Worm (Caenorhabditis elegans) whole organism, L3 larva: ENCODE measurements around the gene F01F1.14.

Experiments used
- elt-3 ChIP-seq, 3 experiments: fragments of 150-350 bp in 1 of 3; sonication (generic microtip) in 2 of 3; optimal IDR thresholded peaks; 2 replicates in 2 of 3; 4 replicates in 1 of 3; lab custom pipeline; 2014 to 2017; ENCODE audit warnings: missing biosample characterization in 3 of 3, missing genetic modification characterization in 3 of 3
- fkh-10 ChIP-seq: sonication (generic microtip); optimal IDR thresholded peaks from 2 replicates; lab custom pipeline; 2017; ENCODE audit warnings: missing biosample characterization, missing genetic modification reagents, missing genetic modification characterization
- fkh-2 ChIP-seq: fragments of 150-350 bp; optimal IDR thresholded peaks from 2 replicates; lab custom pipeline; 2014; ENCODE audit warnings: missing biosample characterization, missing genetic modification reagents, missing genetic modification characterization
- hmg-11 ChIP-seq: sonication (generic microtip); optimal IDR thresholded peaks from 2 replicates; lab custom pipeline; 2016; ENCODE audit warnings: missing genetic modification characterization, missing compliant biosample characterization
- jun-1 ChIP-seq: fragments of 150-350 bp; optimal IDR thresholded peaks from 2 replicates; lab custom pipeline; 2014; ENCODE audit warnings: missing biosample characterization, missing genetic modification reagents, missing genetic modification characterization
- lsy-12 ChIP-seq: sonication (generic microtip); optimal IDR thresholded peaks from 2 replicates; lab custom pipeline; 2016; ENCODE audit warnings: mild to moderate bottlenecking, missing genetic modification characterization, missing compliant biosample characterization
- mdl-1 ChIP-seq: fragments of 150-350 bp; optimal IDR thresholded peaks from 2 replicates; lab custom pipeline; 2014; ENCODE audit warnings: missing biosample characterization, missing genetic modification characterization
- nhr-237 ChIP-seq: fragments of 150-350 bp; optimal IDR thresholded peaks from 2 replicates; lab custom pipeline; 2014; ENCODE audit warnings: missing biosample characterization, missing genetic modification characterization
- nhr-28 ChIP-seq: fragments of 150-350 bp; optimal IDR thresholded peaks from 2 replicates; lab custom pipeline; 2014; ENCODE audit warnings: missing biosample characterization, missing genetic modification characterization
- tbx-2 ChIP-seq: sonication (generic microtip); optimal IDR thresholded peaks from 2 replicates; lab custom pipeline; 2016; ENCODE audit warnings: mild to moderate bottlenecking, missing genetic modification characterization, missing compliant biosample characterization
- unc-39 ChIP-seq: sonication (generic microtip); optimal IDR thresholded peaks from 4 replicates; lab custom pipeline; 2017; ENCODE audit warnings: missing biosample characterization, missing genetic modification characterization
- ztf-4 ChIP-seq: fragments of 150-350 bp; optimal IDR thresholded peaks from 2 replicates; lab custom pipeline; 2014; ENCODE audit warnings: missing biosample characterization, missing genetic modification characterization

- TF ChIP-seq nhr-28 (tag; lab: Kevin White, UChicago) (no peak), hmg-11 (tag; lab: Kevin White, UChicago) (no peak), lsy-12 (tag; lab: Kevin White, UChicago) (no peak), ztf-4 (tag; lab: Kevin White, UChicago) (no peak), elt-3 (tag; optimal IDR thresholded peaks at IDR 0.05; lab: Kevin White, UChicago) (no peak), tbx-2 (no peak), fkh-10 (no peak), jun-1 (tag; lab: Kevin White, UChicago) (no peak), mdl-1 (tag; lab: Kevin White, UChicago) (no peak), nhr-237 (no peak), fkh-2 (tag; lab: Kevin White, UChicago) (no peak), unc-39 (tag; lab: Kevin White, UChicago) (no peak)
Measured at ce11 chrIII:5843662-5844061, 39.1 kb downstream of the F01F1.14 start.
